Worm (Caenorhabditis elegans) whole organism, L3 larva: ENCODE data around the gene C33H5.2.

Experiments used
- R02D3.7 ChIP-seq: fragments of 150-350 bp; optimal IDR thresholded peaks from 2 replicates; lab custom pipeline; 2014; ENCODE audit warnings: missing biosample characterization, missing genetic modification characterization
- ZK546.5 ChIP-seq: sonication (generic microtip); optimal IDR thresholded peaks from 2 replicates; lab custom pipeline; 2017; ENCODE audit warnings: missing biosample characterization, missing genetic modification characterization
- ama-1 ChIP-seq: fragments of 150-350 bp; optimal IDR thresholded peaks from 2 replicates; lab custom pipeline; 2018
- ceh-16 ChIP-seq: sonication (generic microtip); optimal IDR thresholded peaks from 2 replicates; lab custom pipeline; 2017; ENCODE audit warnings: missing biosample characterization, missing genetic modification characterization
- ceh-28 ChIP-seq: fragments of 150-350 bp; optimal IDR thresholded peaks from 2 replicates; lab custom pipeline; 2014; ENCODE audit warnings: missing biosample characterization, missing genetic modification reagents, missing genetic modification characterization
- ceh-82 ChIP-seq: fragments of 150-350 bp; optimal IDR thresholded peaks from 2 replicates; lab custom pipeline; 2014; ENCODE audit warnings: missing biosample characterization, missing genetic modification characterization
- elt-2 ChIP-seq: sonication (generic microtip); optimal IDR thresholded peaks from 2 replicates; lab custom pipeline; 2016; ENCODE audit warnings: missing genetic modification reagents, mild to moderate bottlenecking, missing genetic modification characterization, missing compliant biosample characterization
- elt-3 ChIP-seq, 3 experiments: fragments of 150-350 bp in 1 of 3; sonication (generic microtip) in 2 of 3; optimal IDR thresholded peaks; 2 replicates in 2 of 3; 4 replicates in 1 of 3; lab custom pipeline; 2014 to 2017; ENCODE audit warnings: missing biosample characterization in 3 of 3, missing genetic modification characterization in 3 of 3
- eor-1 ChIP-seq, 2 experiments: fragments of 150-350 bp; optimal IDR thresholded peaks; 2 replicates each; lab custom pipeline; 2014 to 2018; ENCODE audit warnings: missing biosample characterization in 2 of 2, missing genetic modification characterization in 2 of 2
- fkh-2 ChIP-seq: fragments of 150-350 bp; optimal IDR thresholded peaks from 2 replicates; lab custom pipeline; 2014; ENCODE audit warnings: missing biosample characterization, missing genetic modification reagents, missing genetic modification characterization
- fos-1 ChIP-seq: fragments of 150-350 bp; optimal IDR thresholded peaks from 2 replicates; lab custom pipeline; 2014; ENCODE audit warnings: missing biosample characterization, missing genetic modification characterization
- hmg-11 ChIP-seq: sonication (generic microtip); optimal IDR thresholded peaks from 2 replicates; lab custom pipeline; 2016; ENCODE audit warnings: missing genetic modification characterization, missing compliant biosample characterization
- jun-1 ChIP-seq: fragments of 150-350 bp; optimal IDR thresholded peaks from 2 replicates; lab custom pipeline; 2014; ENCODE audit warnings: missing biosample characterization, missing genetic modification reagents, missing genetic modification characterization
- lin-15B ChIP-seq: fragments of 150-350 bp; optimal IDR thresholded peaks from 2 replicates; lab custom pipeline; 2014; ENCODE audit warnings: missing biosample characterization, missing genetic modification characterization
- lin-39 ChIP-seq: fragments of 150-350 bp; optimal IDR thresholded peaks from 2 replicates; lab custom pipeline; 2018; ENCODE audit warnings: missing biosample characterization, missing genetic modification reagents, missing genetic modification characterization
- lsy-12 ChIP-seq: sonication (generic microtip); optimal IDR thresholded peaks from 2 replicates; lab custom pipeline; 2016; ENCODE audit warnings: mild to moderate bottlenecking, missing genetic modification characterization, missing compliant biosample characterization
- mdl-1 ChIP-seq: fragments of 150-350 bp; optimal IDR thresholded peaks from 2 replicates; lab custom pipeline; 2014; ENCODE audit warnings: missing biosample characterization, missing genetic modification characterization
- mml-1 ChIP-seq: fragments of 150-350 bp; sonication (generic microtip); optimal IDR thresholded peaks from 3 replicates; lab custom pipeline; 2014; ENCODE audit warnings: missing biosample characterization, missing genetic modification characterization
- nfya-1 ChIP-seq: sonication (generic microtip); optimal IDR thresholded peaks from 2 replicates; lab custom pipeline; 2017; ENCODE audit warnings: missing genetic modification characterization, mild to moderate bottlenecking, missing compliant biosample characterization, antibody characterized with exemption, moderate library complexity; ENCODE audit not compliant: insufficient read depth
- nhr-11 ChIP-seq: fragments of 150-350 bp; optimal IDR thresholded peaks from 2 replicates; lab custom pipeline; 2014; ENCODE audit warnings: missing biosample characterization, missing genetic modification characterization
- nhr-12 ChIP-seq: fragments of 150-350 bp; optimal IDR thresholded peaks from 2 replicates; lab custom pipeline; 2014; ENCODE audit warnings: missing biosample characterization, missing genetic modification characterization
- nhr-23 ChIP-seq: fragments of 150-350 bp; optimal IDR thresholded peaks from 2 replicates; lab custom pipeline; 2014; ENCODE audit warnings: missing biosample characterization, missing genetic modification reagents, missing genetic modification characterization
- nhr-28 ChIP-seq: fragments of 150-350 bp; optimal IDR thresholded peaks from 2 replicates; lab custom pipeline; 2014; ENCODE audit warnings: missing biosample characterization, missing genetic modification characterization
- nhr-43 ChIP-seq: sonication (generic microtip); optimal IDR thresholded peaks from 2 replicates; lab custom pipeline; 2016; ENCODE audit warnings: mild to moderate bottlenecking, missing genetic modification characterization, missing compliant biosample characterization; ENCODE audit not compliant: poor library complexity, severe bottlenecking
- nhr-76 ChIP-seq: fragments of 150-350 bp; sonication (generic microtip); optimal IDR thresholded peaks from 5 replicates; lab custom pipeline; 2014; ENCODE audit warnings: missing biosample characterization, missing genetic modification characterization
- nhr-77 ChIP-seq: fragments of 150-350 bp; optimal IDR thresholded peaks from 2 replicates; lab custom pipeline; 2014; ENCODE audit warnings: missing biosample characterization, missing genetic modification characterization
- pqm-1 ChIP-seq: fragments of 150-350 bp; optimal IDR thresholded peaks from 2 replicates; lab custom pipeline; 2017; ENCODE audit warnings: missing biosample characterization, missing genetic modification characterization, inconsistent platforms
- sea-2 ChIP-seq: fragments of 150-350 bp; sonication (generic microtip); optimal IDR thresholded peaks from 4 replicates; lab custom pipeline; 2014; ENCODE audit warnings: missing biosample characterization, missing genetic modification reagents, missing genetic modification characterization
- skn-1 ChIP-seq: fragments of 150-350 bp; optimal IDR thresholded peaks from 2 replicates; lab custom pipeline; 2014; ENCODE audit warnings: missing biosample characterization, missing genetic modification characterization
- tbx-2 ChIP-seq: sonication (generic microtip); optimal IDR thresholded peaks from 2 replicates; lab custom pipeline; 2016; ENCODE audit warnings: mild to moderate bottlenecking, missing genetic modification characterization, missing compliant biosample characterization
- unc-62 ChIP-seq: fragments of 150-350 bp; sonication (generic microtip); optimal IDR thresholded peaks from 4 replicates; lab custom pipeline; 2014; ENCODE audit warnings: missing biosample characterization, missing genetic modification reagents, missing genetic modification characterization
- zag-1 ChIP-seq: fragments of 150-350 bp; optimal IDR thresholded peaks from 2 replicates; lab custom pipeline; 2014; ENCODE audit warnings: missing biosample characterization, missing genetic modification characterization
- ztf-11 ChIP-seq: fragments of 150-350 bp; optimal IDR thresholded peaks from 2 replicates; lab custom pipeline; 2014; ENCODE audit warnings: missing biosample characterization, missing genetic modification characterization

C33H5.2 gene

ce11 chrIV:7846386-7846785 is 41.5 kb downstream of the C33H5.2 start, which contains the start of gene C06A6.2:
Gene C06A6.2 (plus strand): TSS chrIV:7846622.
- TF ChIP-seq mml-1 (tag; lab: Kevin White, UChicago): no peak
- no peak for TF ChIP-seq mdl-1
- TF ChIP-seq nfya-1: peak; percentile 0
- no peak for TF ChIP-seq fos-1 (tag; lab: Kevin White, UChicago)

ce11 chrIV:7849235-7849634 is 44.4 kb downstream of the C33H5.2 start:
- TF ChIP-seq ama-1 (lab: Kevin White, UChicago): no peak
- TF ChIP-seq nhr-12: no peak
- no peak for TF ChIP-seq nhr-76 (tag; lab: Kevin White, UChicago)
- TF ChIP-seq nhr-23: no peak
- no peak for TF ChIP-seq ceh-16 (tag; lab: Kevin White, UChicago)
- no peak for TF ChIP-seq mdl-1
- TF ChIP-seq, all 47 proteins: peak for 0

ce11 chrIV:7850329-7850728 is 45.5 kb downstream of the C33H5.2 start:
- TF ChIP-seq elt-2 (tag; lab: Kevin White, UChicago) (no peak), nhr-43 (tag; lab: Kevin White, UChicago) (no peak), jun-1 (no peak), nhr-28 (tag; lab: Kevin White, UChicago) (no peak), nfya-1 (no peak), nhr-77 (tag; lab: Kevin White, UChicago) (no peak), lin-39 (tag; lab: Kevin White, UChicago) (no peak), nhr-76 (tag; lab: Kevin White, UChicago) (no peak), ceh-82 (tag; lab: Kevin White, UChicago) (no peak), R02D3.7 (tag; lab: Kevin White, UChicago) (no peak), elt-3 (tag; optimal IDR thresholded peaks at IDR 0.05; lab: Kevin White, UChicago) (no peak), ztf-11 (tag; lab: Kevin White, UChicago) (no peak), nhr-11 (tag; lab: Kevin White, UChicago) (no peak)

- no peak for TF ChIP-seq unc-62 (GFP tag; lab: Kevin White, UChicago)
- TF ChIP-seq sea-2 (GFP tag; lab: Kevin White, UChicago): no peak
- TF ChIP-seq zag-1 (tag; lab: Kevin White, UChicago): no peak
- no peak for TF ChIP-seq tbx-2 (tag; lab: Kevin White, UChicago)
- TF ChIP-seq nhr-11 (tag; lab: Kevin White, UChicago): no peak
- TF ChIP-seq eor-1 (tag; optimal IDR thresholded peaks at IDR 0.05; lab: Kevin White, UChicago): no peak
- TF ChIP-seq hmg-11: no peak
- no peak for TF ChIP-seq nhr-77 (tag; lab: Kevin White, UChicago)
- TF ChIP-seq ceh-28: no peak
- TF ChIP-seq nhr-23: no peak
- no peak for TF ChIP-seq nhr-12
- TF ChIP-seq fkh-2: no peak
- no peak for TF ChIP-seq lin-15B
- TF ChIP-seq pqm-1: no peak
- no peak for TF ChIP-seq skn-1 (tag; lab: Kevin White, UChicago)
- no peak for TF ChIP-seq R02D3.7 (tag; lab: Kevin White, UChicago)
- TF ChIP-seq lsy-12 (tag; lab: Kevin White, UChicago): no peak
- TF ChIP-seq ZK546.5 (tag; lab: Kevin White, UChicago): no peak
Measured at ce11 chrIV:7851291-7851690, 46.5 kb downstream of the C33H5.2 start.
